Worm (Caenorhabditis elegans) whole organism, L3 larva: ENCODE results near the gene F55F3.4.
A peak's percentile ranks its signal among the peaks of the same experiment; 100 is the strongest.

Source experiments
- R02D3.7 ChIP-seq: fragments of 150-350 bp; optimal IDR thresholded peaks from 2 replicates; lab custom pipeline; 2014; ENCODE audit warnings: missing biosample characterization, missing genetic modification characterization
- ZK546.5 ChIP-seq: sonication (generic microtip); optimal IDR thresholded peaks from 2 replicates; lab custom pipeline; 2017; ENCODE audit warnings: missing biosample characterization, missing genetic modification characterization
- aly-2 ChIP-seq: fragments of 150-350 bp; optimal IDR thresholded peaks from 2 replicates; lab custom pipeline; 2014; ENCODE audit warnings: missing biosample characterization, missing genetic modification characterization
- ama-1 ChIP-seq: fragments of 150-350 bp; optimal IDR thresholded peaks from 2 replicates; lab custom pipeline; 2018
- ceh-16 ChIP-seq: sonication (generic microtip); optimal IDR thresholded peaks from 2 replicates; lab custom pipeline; 2017; ENCODE audit warnings: missing biosample characterization, missing genetic modification characterization
- ceh-28 ChIP-seq: fragments of 150-350 bp; optimal IDR thresholded peaks from 2 replicates; lab custom pipeline; 2014; ENCODE audit warnings: missing biosample characterization, missing genetic modification reagents, missing genetic modification characterization
- ceh-9 ChIP-seq: sonication (generic microtip); optimal IDR thresholded peaks from 2 replicates; lab custom pipeline; 2018; ENCODE audit warnings: missing biosample characterization, missing genetic modification characterization
- daf-12 ChIP-seq: fragments of 150-350 bp; optimal IDR thresholded peaks from 2 replicates; lab custom pipeline; 2014; ENCODE audit warnings: missing biosample characterization, missing genetic modification reagents, missing genetic modification characterization
- egl-5 ChIP-seq: fragments of 150-350 bp; optimal IDR thresholded peaks from 2 replicates; lab custom pipeline; 2017; ENCODE audit warnings: missing biosample characterization, missing genetic modification reagents, missing genetic modification characterization, inconsistent platforms
- elt-2 ChIP-seq: sonication (generic microtip); optimal IDR thresholded peaks from 2 replicates; lab custom pipeline; 2016; ENCODE audit warnings: missing genetic modification reagents, mild to moderate bottlenecking, missing genetic modification characterization, missing compliant biosample characterization
- elt-3 ChIP-seq, 3 experiments: fragments of 150-350 bp in 1 of 3; sonication (generic microtip) in 2 of 3; optimal IDR thresholded peaks; 2 replicates in 2 of 3; 4 replicates in 1 of 3; lab custom pipeline; 2014 to 2017; ENCODE audit warnings: missing biosample characterization in 3 of 3, missing genetic modification characterization in 3 of 3
- fkh-10 ChIP-seq: sonication (generic microtip); optimal IDR thresholded peaks from 2 replicates; lab custom pipeline; 2017; ENCODE audit warnings: missing biosample characterization, missing genetic modification reagents, missing genetic modification characterization
- fkh-2 ChIP-seq: fragments of 150-350 bp; optimal IDR thresholded peaks from 2 replicates; lab custom pipeline; 2014; ENCODE audit warnings: missing biosample characterization, missing genetic modification reagents, missing genetic modification characterization
- fos-1 ChIP-seq: fragments of 150-350 bp; optimal IDR thresholded peaks from 2 replicates; lab custom pipeline; 2014; ENCODE audit warnings: missing biosample characterization, missing genetic modification characterization
- hmg-11 ChIP-seq: sonication (generic microtip); optimal IDR thresholded peaks from 2 replicates; lab custom pipeline; 2016; ENCODE audit warnings: missing genetic modification characterization, missing compliant biosample characterization
- jun-1 ChIP-seq: fragments of 150-350 bp; optimal IDR thresholded peaks from 2 replicates; lab custom pipeline; 2014; ENCODE audit warnings: missing biosample characterization, missing genetic modification reagents, missing genetic modification characterization
- lin-15B ChIP-seq: fragments of 150-350 bp; optimal IDR thresholded peaks from 2 replicates; lab custom pipeline; 2014; ENCODE audit warnings: missing biosample characterization, missing genetic modification characterization
- lin-39 ChIP-seq: fragments of 150-350 bp; optimal IDR thresholded peaks from 2 replicates; lab custom pipeline; 2018; ENCODE audit warnings: missing biosample characterization, missing genetic modification reagents, missing genetic modification characterization
- lsy-12 ChIP-seq: sonication (generic microtip); optimal IDR thresholded peaks from 2 replicates; lab custom pipeline; 2016; ENCODE audit warnings: mild to moderate bottlenecking, missing genetic modification characterization, missing compliant biosample characterization
- mml-1 ChIP-seq: fragments of 150-350 bp; sonication (generic microtip); optimal IDR thresholded peaks from 3 replicates; lab custom pipeline; 2014; ENCODE audit warnings: missing biosample characterization, missing genetic modification characterization
- nfya-1 ChIP-seq: sonication (generic microtip); optimal IDR thresholded peaks from 2 replicates; lab custom pipeline; 2017; ENCODE audit warnings: missing genetic modification characterization, mild to moderate bottlenecking, missing compliant biosample characterization, antibody characterized with exemption, moderate library complexity; ENCODE audit not compliant: insufficient read depth
- nhr-11 ChIP-seq: fragments of 150-350 bp; optimal IDR thresholded peaks from 2 replicates; lab custom pipeline; 2014; ENCODE audit warnings: missing biosample characterization, missing genetic modification characterization
- nhr-12 ChIP-seq: fragments of 150-350 bp; optimal IDR thresholded peaks from 2 replicates; lab custom pipeline; 2014; ENCODE audit warnings: missing biosample characterization, missing genetic modification characterization
- nhr-23 ChIP-seq: fragments of 150-350 bp; optimal IDR thresholded peaks from 2 replicates; lab custom pipeline; 2014; ENCODE audit warnings: missing biosample characterization, missing genetic modification reagents, missing genetic modification characterization
- nhr-237 ChIP-seq: fragments of 150-350 bp; optimal IDR thresholded peaks from 2 replicates; lab custom pipeline; 2014; ENCODE audit warnings: missing biosample characterization, missing genetic modification characterization
- nhr-25 ChIP-seq: sonication (generic microtip); optimal IDR thresholded peaks from 2 replicates; lab custom pipeline; 2017; ENCODE audit warnings: missing biosample characterization, missing genetic modification characterization
- nhr-28 ChIP-seq: fragments of 150-350 bp; optimal IDR thresholded peaks from 2 replicates; lab custom pipeline; 2014; ENCODE audit warnings: missing biosample characterization, missing genetic modification characterization
- nhr-43 ChIP-seq: sonication (generic microtip); optimal IDR thresholded peaks from 2 replicates; lab custom pipeline; 2016; ENCODE audit warnings: mild to moderate bottlenecking, missing genetic modification characterization, missing compliant biosample characterization; ENCODE audit not compliant: poor library complexity, severe bottlenecking
- nhr-67 ChIP-seq: fragments of 150-350 bp; optimal IDR thresholded peaks from 2 replicates; lab custom pipeline; 2014; ENCODE audit warnings: missing biosample characterization, missing genetic modification characterization
- nhr-76 ChIP-seq: fragments of 150-350 bp; sonication (generic microtip); optimal IDR thresholded peaks from 5 replicates; lab custom pipeline; 2014; ENCODE audit warnings: missing biosample characterization, missing genetic modification characterization
- nhr-77 ChIP-seq: fragments of 150-350 bp; optimal IDR thresholded peaks from 2 replicates; lab custom pipeline; 2014; ENCODE audit warnings: missing biosample characterization, missing genetic modification characterization
- pha-4 ChIP-seq: fragments of 150-350 bp; optimal IDR thresholded peaks from 2 replicates; lab custom pipeline; 2014; ENCODE audit warnings: missing biosample characterization, missing genetic modification reagents, missing genetic modification characterization
- pqm-1 ChIP-seq: fragments of 150-350 bp; optimal IDR thresholded peaks from 2 replicates; lab custom pipeline; 2017; ENCODE audit warnings: missing biosample characterization, missing genetic modification characterization, inconsistent platforms
- sea-2 ChIP-seq: fragments of 150-350 bp; sonication (generic microtip); optimal IDR thresholded peaks from 4 replicates; lab custom pipeline; 2014; ENCODE audit warnings: missing biosample characterization, missing genetic modification reagents, missing genetic modification characterization
- snpc-4 ChIP-seq: fragments of 150-350 bp; optimal IDR thresholded peaks from 2 replicates; lab custom pipeline; 2014; ENCODE audit warnings: missing biosample characterization, missing genetic modification characterization
- unc-62 ChIP-seq: fragments of 150-350 bp; sonication (generic microtip); optimal IDR thresholded peaks from 4 replicates; lab custom pipeline; 2014; ENCODE audit warnings: missing biosample characterization, missing genetic modification reagents, missing genetic modification characterization
- zag-1 ChIP-seq: fragments of 150-350 bp; optimal IDR thresholded peaks from 2 replicates; lab custom pipeline; 2014; ENCODE audit warnings: missing biosample characterization, missing genetic modification characterization
- ztf-11 ChIP-seq: fragments of 150-350 bp; optimal IDR thresholded peaks from 2 replicates; lab custom pipeline; 2014; ENCODE audit warnings: missing biosample characterization, missing genetic modification characterization
- ztf-4 ChIP-seq: fragments of 150-350 bp; optimal IDR thresholded peaks from 2 replicates; lab custom pipeline; 2014; ENCODE audit warnings: missing biosample characterization, missing genetic modification characterization

Gene F55F3.4

ce11 chrX:13746231-13746630 lies 39.1 kb upstream of the F55F3.4 start:
- peak; percentile 72 for TF ChIP-seq elt-2
- no peak for TF ChIP-seq elt-3 (tag; optimal IDR thresholded peaks at IDR 0.05; lab: Kevin White, UChicago)
- no peak for TF ChIP-seq nhr-77 (tag; lab: Kevin White, UChicago)
- no peak for TF ChIP-seq R02D3.7
- no peak for TF ChIP-seq unc-62
- no peak for TF ChIP-seq fkh-2 (tag; lab: Kevin White, UChicago)
- TF ChIP-seq nhr-67 (tag; lab: Kevin White, UChicago): no peak
- no peak for TF ChIP-seq nhr-25 (tag; lab: Kevin White, UChicago)
- TF ChIP-seq fos-1 (tag; lab: Kevin White, UChicago): no peak
- peak; percentile 73 for TF ChIP-seq pqm-1 (tag; lab: Kevin White, UChicago)
- TF ChIP-seq aly-2 (tag; lab: Kevin White, UChicago): no peak
- no peak for TF ChIP-seq ZK546.5 (tag; lab: Kevin White, UChicago)
- TF ChIP-seq daf-12 (tag; lab: Kevin White, UChicago): no peak
- no peak for TF ChIP-seq ztf-4
- no peak for TF ChIP-seq lin-15B (tag; lab: Kevin White, UChicago)
- no peak for TF ChIP-seq lin-39 (tag; lab: Kevin White, UChicago)
- TF ChIP-seq nhr-12: no peak

ce11 chrX:13746661-13747365 lies 38.6 kb upstream of the F55F3.4 start, which contains the start of gene nhr-71:
TSS of gene nhr-71 (plus strand) at chrX:13747315.
- no peak for TF ChIP-seq unc-62
- no peak for TF ChIP-seq ama-1
- TF ChIP-seq elt-2: no peak
- TF ChIP-seq pha-4 (tag; lab: Kevin White, UChicago): peak; percentile 54
- TF ChIP-seq, all 47 proteins: peak for 1

- TF ChIP-seq elt-2: peak; percentile 8
- no peak for TF ChIP-seq nhr-76 (tag; lab: Kevin White, UChicago)
- no peak for TF ChIP-seq aly-2 (tag; lab: Kevin White, UChicago)
- TF ChIP-seq egl-5 (tag; lab: Kevin White, UChicago): no peak
- no peak for TF ChIP-seq R02D3.7
- TF ChIP-seq nhr-28 (tag; lab: Kevin White, UChicago): no peak
- TF ChIP-seq jun-1 (tag; lab: Kevin White, UChicago): no peak
- no peak for TF ChIP-seq ceh-28
- TF ChIP-seq ceh-9 (tag; lab: Kevin White, UChicago): no peak
- no peak for TF ChIP-seq mml-1 (tag; lab: Kevin White, UChicago)
- peak; percentile 25 for TF ChIP-seq pqm-1 (tag; lab: Kevin White, UChicago)
- TF ChIP-seq elt-3 (tag; optimal IDR thresholded peaks at IDR 0.05; lab: Kevin White, UChicago): no peak
- TF ChIP-seq ztf-4: no peak
- no peak for TF ChIP-seq daf-12 (tag; lab: Kevin White, UChicago)
- peak; percentile 77 for TF ChIP-seq pha-4 (tag; lab: Kevin White, UChicago)
- TF ChIP-seq nhr-11 (tag; lab: Kevin White, UChicago): no peak
- no peak for TF ChIP-seq nhr-237
Observed at ce11 chrX:13747997-13748396, 37.4 kb upstream of the F55F3.4 start.

DNA sequence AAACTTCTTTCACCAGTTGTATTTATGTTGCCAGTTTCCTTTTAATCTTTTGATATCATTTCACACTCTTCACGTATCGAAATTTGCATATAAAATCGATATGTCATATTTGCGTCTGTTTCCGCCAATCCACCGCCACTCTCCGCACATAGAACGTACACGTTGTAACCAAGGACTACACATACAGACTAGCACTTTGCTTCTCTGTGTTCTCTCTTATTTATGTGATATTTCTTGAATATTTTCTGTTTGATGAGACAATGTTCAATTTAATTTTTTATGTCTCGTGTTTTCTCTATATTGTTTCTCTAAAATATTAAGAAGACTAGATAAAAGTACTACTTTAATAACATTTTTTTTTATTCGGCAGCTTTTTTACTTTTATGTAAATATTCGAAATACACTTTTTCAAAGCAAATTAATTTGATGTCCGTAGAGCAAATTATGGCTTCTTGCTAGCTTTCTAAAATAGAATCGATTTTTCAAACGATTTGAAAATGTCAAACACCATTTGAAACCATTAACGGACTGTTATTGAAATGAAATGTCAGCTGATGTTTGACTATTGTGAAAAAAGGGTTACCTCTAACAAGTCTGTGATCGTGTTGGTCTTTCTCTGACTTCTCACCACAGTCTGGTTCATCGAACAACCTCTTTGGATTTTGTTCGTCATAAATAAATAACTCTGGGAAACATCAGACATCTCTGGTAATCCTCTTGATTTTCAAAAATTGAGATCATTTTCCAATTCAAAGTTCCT lies 32.4 kb upstream of the F55F3.4 start:
- peak; percentile 30 for TF ChIP-seq nfya-1 (tag; lab: Kevin White, UChicago)
- TF ChIP-seq pha-4 (tag; lab: Kevin White, UChicago): peak; percentile 26
- no peak for TF ChIP-seq nhr-67 (tag; lab: Kevin White, UChicago)
- peak; percentile 21 for TF ChIP-seq elt-2

ce11 chrX:13754498-13754897 lies 30.9 kb upstream of the F55F3.4 start:
- TF ChIP-seq nfya-1 (tag; lab: Kevin White, UChicago): peak; percentile 37
- TF ChIP-seq hmg-11: peak; percentile 71
- no peak for TF ChIP-seq sea-2 (GFP tag; lab: Kevin White, UChicago)
- TF ChIP-seq zag-1: no peak
- peak; percentile 17 for TF ChIP-seq nhr-43 (tag; lab: Kevin White, UChicago)
- TF ChIP-seq lsy-12 (tag; lab: Kevin White, UChicago): no peak
- TF ChIP-seq mml-1 (tag; lab: Kevin White, UChicago): no peak
- TF ChIP-seq ztf-11 (tag; lab: Kevin White, UChicago): no peak
- TF ChIP-seq fkh-10 (GFP tag; lab: Kevin White, UChicago): no peak
- peak; percentile 46 for TF ChIP-seq nhr-23 (tag; lab: Kevin White, UChicago)
- no peak for TF ChIP-seq elt-3 (tag; optimal IDR thresholded peaks at IDR 0.05; lab: Kevin White, UChicago)
- TF ChIP-seq elt-2: no peak
- TF ChIP-seq fkh-2 (tag; lab: Kevin White, UChicago): no peak
- no peak for TF ChIP-seq snpc-4 (tag; lab: Kevin White, UChicago)
- TF ChIP-seq ceh-16 (tag; lab: Kevin White, UChicago): no peak
- no peak for TF ChIP-seq nhr-28 (tag; lab: Kevin White, UChicago)
- peak; percentile 1 for TF ChIP-seq nhr-25 (tag; lab: Kevin White, UChicago)
